Fruit fly (Drosophila melanogaster): Measurements from ENCODE around the gene Sec61gamma.

The Sec61gamma gene

dm6 chrX:19602483-19602882, 40.6 kb upstream of the Sec61gamma start:
- TF ChIP-seq tj (GFP tag; optimal IDR thresholded peaks at IDR 0.05) (no peak), pad (GFP tag; optimal IDR thresholded peaks at IDR 0.05) (no peak), CG33017 (tag; optimal IDR thresholded peaks at IDR 0.05) (no peak), bab1 (GFP tag; optimal IDR thresholded peaks at IDR 0.05) (no peak), Crg-1 (GFP tag; optimal IDR thresholded peaks at IDR 0.05) (no peak), CG11617 (GFP tag; optimal IDR thresholded peaks at IDR 0.05) (no peak), toe (GFP tag; optimal IDR thresholded peaks at IDR 0.05) (no peak), Clk (GFP tag; optimal IDR thresholded peaks at IDR 0.05) (no peak), kay (GFP tag; ENCODE audit: borderline replicate concordance) (no peak), Hr96 (GFP tag; optimal IDR thresholded peaks at IDR 0.05) (no peak), cic (GFP tag; optimal IDR thresholded peaks at IDR 0.05) (no peak), CG1620 (GFP tag; optimal IDR thresholded peaks at IDR 0.05) (no peak), ovo (GFP tag; optimal IDR thresholded peaks at IDR 0.05) (no peak), CG7101 (tag; optimal IDR thresholded peaks at IDR 0.05) (no peak)

- TF ChIP-seq cnc (optimal IDR thresholded peaks at IDR 0.05) (no peak), cic (GFP tag; optimal IDR thresholded peaks at IDR 0.05) (no peak), CG5204 (GFP tag; optimal IDR thresholded peaks at IDR 0.05) (peak; percentile 2), tj (GFP tag; optimal IDR thresholded peaks at IDR 0.05) (no peak), kay (GFP tag; ENCODE audit: borderline replicate concordance) (no peak), Clk (GFP tag; optimal IDR thresholded peaks at IDR 0.05) (no peak), CG7045 (GFP tag; optimal IDR thresholded peaks at IDR 0.05) (peak; percentile 14)
These were observed 39.2 kb upstream of the Sec61gamma start for dm6 chrX:19603953-19604352.

dm6 chrX:19604997-19605396, 38.1 kb upstream of the Sec61gamma start, which contains the start of gene CG14207:
TSS of gene CG14207 (plus strand) at chrX:19605199.
- TF ChIP-seq toe (GFP tag; optimal IDR thresholded peaks at IDR 0.05) (no peak), CG12768 (GFP tag; optimal IDR thresholded peaks at IDR 0.05) (peak; percentile 17), Hr96 (GFP tag; optimal IDR thresholded peaks at IDR 0.05) (no peak), pad (GFP tag; optimal IDR thresholded peaks at IDR 0.05) (no peak), cic (GFP tag; optimal IDR thresholded peaks at IDR 0.05) (peak; percentile 16), cnc (optimal IDR thresholded peaks at IDR 0.05) (no peak), CG14711 (tag; optimal IDR thresholded peaks at IDR 0.05) (no peak), CG5204 (GFP tag; optimal IDR thresholded peaks at IDR 0.05) (no peak), ovo (GFP tag; optimal IDR thresholded peaks at IDR 0.05) (peak; percentile 7), Mnt (GFP tag; optimal IDR thresholded peaks at IDR 0.05) (peak; percentile 59), CG1620 (GFP tag; optimal IDR thresholded peaks at IDR 0.05) (peak; percentile 55), CG11617 (GFP tag; optimal IDR thresholded peaks at IDR 0.05) (no peak), CG7045 (GFP tag; optimal IDR thresholded peaks at IDR 0.05) (no peak), kay (GFP tag; ENCODE audit: borderline replicate concordance) (no peak), CG33017 (tag; optimal IDR thresholded peaks at IDR 0.05) (no peak), bab1 (GFP tag; optimal IDR thresholded peaks at IDR 0.05) (peak; percentile 68), CG7101 (tag; optimal IDR thresholded peaks at IDR 0.05) (peak; percentile 44), tj (GFP tag; optimal IDR thresholded peaks at IDR 0.05) (peak; percentile 20), Clk (GFP tag; optimal IDR thresholded peaks at IDR 0.05) (no peak), Crg-1 (GFP tag; optimal IDR thresholded peaks at IDR 0.05) (peak; percentile 16)

- no peak for TF ChIP-seq kay (GFP tag; ENCODE audit: borderline replicate concordance)
- peak; percentile 51 for TF ChIP-seq pad (GFP tag; optimal IDR thresholded peaks at IDR 0.05)
- peak; percentile 96 for TF ChIP-seq ovo (GFP tag; optimal IDR thresholded peaks at IDR 0.05)
These were observed 37.2 kb upstream of the Sec61gamma start for dm6 chrX:19605915-19606314.

dm6 chrX:19606558-19606957, 36.6 kb upstream of the Sec61gamma start:
- TF ChIP-seq CG5204 (GFP tag; optimal IDR thresholded peaks at IDR 0.05), result no peak
- TF ChIP-seq CG11617 (GFP tag; optimal IDR thresholded peaks at IDR 0.05), result no peak
- TF ChIP-seq CG7101 (tag; optimal IDR thresholded peaks at IDR 0.05), result no peak
- no peak for TF ChIP-seq Hr96 (GFP tag; optimal IDR thresholded peaks at IDR 0.05)
- no peak for TF ChIP-seq Mnt (GFP tag; optimal IDR thresholded peaks at IDR 0.05)
- no peak for TF ChIP-seq toe (GFP tag; optimal IDR thresholded peaks at IDR 0.05)
- TF ChIP-seq bab1 (GFP tag; optimal IDR thresholded peaks at IDR 0.05), result no peak

dm6 chrX:19606971-19607370, 36.2 kb upstream of the Sec61gamma start:
- TF ChIP-seq cnc (optimal IDR thresholded peaks at IDR 0.05) (peak in 1 of 2 experiments; percentile 44), CG14711 (tag; optimal IDR thresholded peaks at IDR 0.05) (no peak), Crg-1 (GFP tag; optimal IDR thresholded peaks at IDR 0.05) (no peak)

- TF ChIP-seq pad (GFP tag; optimal IDR thresholded peaks at IDR 0.05), result peak; percentile 41
- no peak for TF ChIP-seq CG14711 (tag; optimal IDR thresholded peaks at IDR 0.05)
- peak; percentile 61 for TF ChIP-seq Mnt (GFP tag; optimal IDR thresholded peaks at IDR 0.05)
- TF ChIP-seq cnc (optimal IDR thresholded peaks at IDR 0.05), result no peak
These were observed 35.0 kb upstream of the Sec61gamma start for dm6 chrX:19608042-19608609.

- TF ChIP-seq cnc (optimal IDR thresholded peaks at IDR 0.05), result no peak
- no peak for TF ChIP-seq CG5204 (GFP tag; optimal IDR thresholded peaks at IDR 0.05)
- TF ChIP-seq tj (GFP tag; optimal IDR thresholded peaks at IDR 0.05), result no peak
- TF ChIP-seq pad (GFP tag; optimal IDR thresholded peaks at IDR 0.05), result no peak
- TF ChIP-seq CG33017 (tag; optimal IDR thresholded peaks at IDR 0.05), result no peak
- no peak for TF ChIP-seq bab1 (GFP tag; optimal IDR thresholded peaks at IDR 0.05)
These were observed 31.9 kb upstream of the Sec61gamma start, which contains the start of the genes Shawn and Tyler for dm6 chrX:19611226-19611625. TSS of gene Shawn (plus strand) at chrX:19611526. TSS of gene Tyler (plus strand) at chrX:19611526.
